Fruit fly (Drosophila melanogaster) whole organism, pupa: ENCODE results near the gene CkIIbeta.
A peak's percentile ranks its signal among the peaks of the same experiment; 100 is the strongest.
"Not testable (repeated sequence)": the region's sequence is repeated elsewhere in the genome, so short reads cannot be mapped to it uniquely, and the experiment has no call there.

ENCODE experiments used
- CG10348 ChIP-seq: fragments of 200-800 bp; sonication (Bioruptor generic); IDR thresholded peaks from 2 replicates; pipeline ENCODE4 v1.3.6; 2022; ENCODE audit warnings: missing biosample characterization, missing genetic modification characterization
- CG12605 ChIP-seq: fragments of 200-800 bp; sonication (Bioruptor generic); IDR thresholded peaks from 2 replicates; pipeline ENCODE4 v1.3.6; 2022; ENCODE audit warnings: missing biosample characterization, missing genetic modification characterization
- CG13204 ChIP-seq: fragments of 200-800 bp; sonication (Bioruptor generic); optimal IDR thresholded peaks from 2 replicates; lab custom pipeline; 2018; ENCODE audit warnings: missing biosample characterization, mild to moderate bottlenecking, missing genetic modification characterization, moderate library complexity
- CG14655 ChIP-seq: fragments of 200-800 bp; sonication (Bioruptor generic); optimal IDR thresholded peaks from 3 replicates; lab custom pipeline; 2017; ENCODE audit warnings: mild to moderate bottlenecking, missing biosample characterization, missing genetic modification reagents, missing genetic modification characterization
- CG15710 ChIP-seq: fragments of 200-800 bp; sonication (Bioruptor generic); optimal IDR thresholded peaks from 2 replicates; lab custom pipeline; 2018; ENCODE audit warnings: missing biosample characterization, mild to moderate bottlenecking, missing genetic modification characterization, moderate library complexity
- CG17806 ChIP-seq: fragments of 200-800 bp; sonication (Bioruptor generic); optimal IDR thresholded peaks from 2 replicates; lab custom pipeline; 2018; ENCODE audit warnings: missing biosample characterization, mild to moderate bottlenecking, missing genetic modification characterization, moderate library complexity
- CG32121 ChIP-seq: fragments of 200-800 bp; sonication (Bioruptor generic); IDR thresholded peaks from 2 replicates; pipeline ENCODE4 v1.3.6; 2022; ENCODE audit warnings: missing biosample characterization, missing genetic modification characterization
- CG34367 ChIP-seq: fragments of 200-800 bp; sonication (Bioruptor generic); optimal IDR thresholded peaks from 2 replicates; lab custom pipeline; 2018; ENCODE audit warnings: missing biosample characterization, mild to moderate bottlenecking, missing genetic modification characterization
- CG4496 ChIP-seq: fragments of 200-800 bp; sonication (Bioruptor generic); IDR thresholded peaks from 3 replicates; pipeline ENCODE4 v1.3.6; 2022; ENCODE audit warnings: missing biosample characterization, missing genetic modification characterization
- CG8159 ChIP-seq: fragments of 200-800 bp; sonication (Bioruptor generic); optimal IDR thresholded peaks from 3 replicates; lab custom pipeline; 2018; ENCODE audit warnings: missing biosample characterization, mild to moderate bottlenecking, missing genetic modification characterization, moderate library complexity
- CG8301 ChIP-seq: fragments of 200-800 bp; sonication (Bioruptor generic); optimal IDR thresholded peaks from 2 replicates; lab custom pipeline; 2018; ENCODE audit warnings: missing biosample characterization, mild to moderate bottlenecking, missing genetic modification characterization
- CG9948 ChIP-seq: fragments of 200-800 bp; sonication (Bioruptor generic); optimal IDR thresholded peaks from 2 replicates; lab custom pipeline; 2018; ENCODE audit warnings: missing biosample characterization, mild to moderate bottlenecking, missing genetic modification characterization, moderate library complexity
- D1 ChIP-seq: fragments of 200-800 bp; sonication (Bioruptor generic); optimal IDR thresholded peaks from 2 replicates; lab custom pipeline; 2018; ENCODE audit warnings: missing biosample characterization, mild to moderate bottlenecking, missing genetic modification characterization, moderate library complexity
- EcR ChIP-seq: fragments of 200-800 bp; sonication (Bioruptor generic); optimal IDR thresholded peaks from 3 replicates; lab custom pipeline; 2019; ENCODE audit warnings: missing biosample characterization, missing genetic modification characterization, mild to moderate bottlenecking, moderate library complexity, missing genetic modification reagents
- Ets98B ChIP-seq: fragments of 200-800 bp; sonication (Bioruptor generic); IDR thresholded peaks from 2 replicates; pipeline ENCODE4 v1.3.6; 2022; ENCODE audit warnings: missing biosample characterization, missing genetic modification characterization
- Pif1A ChIP-seq: fragments of 200-800 bp; sonication (Bioruptor generic); optimal IDR thresholded peaks from 3 replicates; lab custom pipeline; 2016; ENCODE audit warnings: missing biosample characterization, missing genetic modification characterization
- Pif1B ChIP-seq: fragments of 200-800 bp; sonication (Bioruptor generic); optimal IDR thresholded peaks from 3 replicates; lab custom pipeline; 2016; ENCODE audit warnings: missing biosample characterization, missing genetic modification characterization
- Snoo ChIP-seq: fragments of 200-800 bp; sonication (Bioruptor generic); optimal IDR thresholded peaks from 3 replicates; lab custom pipeline; 2017; ENCODE audit warnings: missing biosample characterization, mild to moderate bottlenecking, missing genetic modification characterization, inconsistent platforms
- fd96Ca ChIP-seq: fragments of 200-800 bp; sonication (Bioruptor generic); IDR thresholded peaks from 3 replicates; pipeline ENCODE4 v1.3.6; 2022; ENCODE audit warnings: missing biosample characterization, missing genetic modification characterization
- gl ChIP-seq: fragments of 200-800 bp; sonication (Bioruptor generic); optimal IDR thresholded peaks from 2 replicates; lab custom pipeline; 2018; ENCODE audit warnings: missing biosample characterization, mild to moderate bottlenecking, missing genetic modification characterization
- rn ChIP-seq: fragments of 200-800 bp; sonication (Bioruptor generic); IDR thresholded peaks from 2 replicates; pipeline ENCODE4 v1.3.6; 2022; ENCODE audit warnings: missing biosample characterization, missing genetic modification characterization

The CkIIbeta gene

dm6 chrX:11792415-11793328 lies at the start of gene CkIIbeta:
CkIIbeta (plus strand) TSS chrX:11792533.
- TF ChIP-seq Ets98B (GFP tag; lab: Robert Waterston, UW) (no peak), gl (tag; lab: Kevin White, UChicago) (no peak), CG8159 (tag; lab: Kevin White, UChicago) (no peak), CG13204 (GFP tag; lab: Kevin White, UChicago) (no peak), CG14655 (GFP tag; lab: Kevin White, UChicago) (peak; percentile 29), CG34367 (tag; lab: Kevin White, UChicago) (no peak), CG32121 (no peak), D1 (tag; lab: Kevin White, UChicago) (no peak), CG12605 (GFP tag; lab: Robert Waterston, UW) (0 out of 2 replicates have a peak, but pooled peaks have one; percentile 5), EcR (no peak), Snoo (no peak), CG8301 (tag; lab: Kevin White, UChicago) (no peak)

- TF ChIP-seq rn (GFP tag; lab: Robert Waterston, UW); CG34367 (tag; lab: Kevin White, UChicago); CG17806 (tag; lab: Kevin White, UChicago): not testable (repeated sequence)
These were observed 38.4 kb upstream of the CkIIbeta start, which contains the start of gene m for dm6 chrX:11753973-11754372. m (plus strand) TSS chrX:11754273.

dm6 chrX:11756892-11757291 lies 35.4 kb upstream of the CkIIbeta start:
- TF ChIP-seq rn (GFP tag; lab: Robert Waterston, UW) (no peak), CG14655 (GFP tag; lab: Kevin White, UChicago) (no peak), Pif1B (GFP tag; lab: Kevin White, UChicago) (no peak), CG15710 (no peak)
- TF ChIP-seq, all 21 proteins: peak for 0

DNA sequence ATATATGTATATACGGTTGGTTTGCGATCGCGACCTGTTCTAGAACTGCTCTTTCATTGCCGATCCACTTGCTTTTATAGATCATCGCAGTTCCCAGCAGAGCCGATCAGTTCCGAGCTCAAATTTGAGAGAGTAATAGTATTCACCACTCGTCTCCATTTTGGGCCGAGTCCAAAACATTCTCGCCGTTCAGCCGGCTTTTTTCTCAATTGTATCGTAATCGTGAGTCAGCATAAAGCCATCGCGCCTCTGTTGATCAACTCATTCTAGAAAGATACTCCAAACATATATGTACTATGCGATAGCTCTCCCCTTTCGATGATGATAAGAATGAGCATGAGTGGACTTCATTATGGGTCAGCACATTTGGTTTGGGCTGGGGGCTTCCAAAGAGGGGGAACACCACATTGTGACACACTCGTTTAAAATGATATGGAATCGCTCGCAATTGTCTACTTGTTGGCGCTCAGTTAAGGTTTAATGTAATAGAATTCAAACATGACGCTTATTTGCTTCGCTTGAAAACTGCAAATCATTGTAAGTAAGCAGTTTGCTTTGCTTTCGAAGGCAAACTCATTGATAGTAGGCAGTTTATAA lies 27.7 kb upstream of the CkIIbeta start, which contains the start of gene CG9360:
Gene CG9360 (minus strand): TSS at position 51 of the 597 bp plus-strand sequence.
- TF ChIP-seq EcR (no peak), CG4496 (GFP tag; lab: Robert Waterston, UW) (0 out of 3 replicates have a peak, but pooled peaks have one; percentile 18)

DNA sequence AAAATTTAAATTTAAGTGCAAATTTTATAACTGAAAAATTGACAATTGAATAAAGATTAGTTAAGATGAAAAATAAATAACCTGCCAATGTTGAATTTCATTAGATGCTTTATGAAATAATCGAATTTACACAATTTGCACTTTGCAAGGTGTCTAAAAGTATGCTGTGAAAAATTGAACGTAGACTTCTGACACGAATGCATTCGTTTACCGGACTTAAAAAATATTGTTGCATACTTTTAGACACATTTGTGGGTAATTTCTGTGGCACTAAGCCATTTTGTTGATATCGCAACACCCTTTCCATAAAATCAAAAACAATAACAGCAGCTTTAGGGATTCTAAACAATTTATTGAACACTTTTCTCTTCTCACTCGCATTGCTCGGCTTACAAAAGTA lies 22.9 kb upstream of the CkIIbeta start:
- TF ChIP-seq EcR, result no peak
- no peak for TF ChIP-seq Snoo
- no peak for TF ChIP-seq CG10348
- no peak for TF ChIP-seq Ets98B (GFP tag; lab: Robert Waterston, UW)
- no peak for TF ChIP-seq CG15710
- TF ChIP-seq Pif1A (GFP tag; lab: Kevin White, UChicago), result no peak
- TF ChIP-seq CG17806 (tag; lab: Kevin White, UChicago), result no peak
- TF ChIP-seq CG34367 (tag; lab: Kevin White, UChicago), result no peak
- TF ChIP-seq CG4496 (GFP tag; lab: Robert Waterston, UW), result no peak
- TF ChIP-seq D1 (tag; lab: Kevin White, UChicago), result no peak
- no peak for TF ChIP-seq CG9948 (tag; lab: Kevin White, UChicago)
- no peak for TF ChIP-seq CG8301 (tag; lab: Kevin White, UChicago)
- no peak for TF ChIP-seq Pif1B (GFP tag; lab: Kevin White, UChicago)
- no peak for TF ChIP-seq gl (tag; lab: Kevin White, UChicago)
- TF ChIP-seq CG14655 (GFP tag; lab: Kevin White, UChicago), result no peak
- no peak for TF ChIP-seq CG8159 (tag; lab: Kevin White, UChicago)
- TF ChIP-seq CG13204 (GFP tag; lab: Kevin White, UChicago), result no peak
- no peak for TF ChIP-seq rn (GFP tag; lab: Robert Waterston, UW)

DNA sequence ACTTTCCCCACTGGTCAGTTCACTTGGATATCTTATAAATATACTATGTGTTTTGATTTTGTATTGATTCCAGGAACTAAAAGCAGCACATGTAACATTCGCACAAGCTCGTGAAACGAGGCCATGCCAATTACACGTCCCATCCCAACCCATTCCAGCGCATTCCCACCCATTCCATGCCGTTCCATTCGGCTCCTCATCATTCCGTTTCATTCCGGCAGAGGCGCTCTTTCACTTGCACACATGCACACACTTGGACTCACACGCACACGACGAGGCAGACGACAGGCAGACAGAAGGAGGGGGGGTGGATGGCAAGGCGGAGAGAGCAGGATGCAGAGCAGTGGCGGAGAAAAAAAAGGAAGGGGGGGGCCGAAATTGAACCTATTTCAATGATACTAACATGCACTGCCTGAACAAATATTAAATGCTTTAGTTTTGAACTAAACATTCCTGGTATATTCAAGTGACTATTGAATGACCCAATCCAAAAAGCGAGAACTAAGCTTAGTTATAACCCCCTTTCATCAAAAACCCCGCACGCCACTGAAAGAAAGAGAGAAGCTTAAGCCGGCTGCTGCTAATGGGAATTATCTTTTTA lies 16.2 kb upstream of the CkIIbeta start:
- no peak for TF ChIP-seq EcR
- TF ChIP-seq gl (tag; lab: Kevin White, UChicago), result peak; percentile 86
- TF ChIP-seq CG12605 (GFP tag; lab: Robert Waterston, UW), result peak; percentile 92
- peak; percentile 97 for TF ChIP-seq Snoo
- TF ChIP-seq CG34367 (tag; lab: Kevin White, UChicago), result peak; percentile 95
- TF ChIP-seq CG8301 (tag; lab: Kevin White, UChicago), result peak; percentile 94
- TF ChIP-seq CG14655 (GFP tag; lab: Kevin White, UChicago), result peak; percentile 96
- TF ChIP-seq Pif1A (GFP tag; lab: Kevin White, UChicago), result peak; percentile 92
- peak; percentile 96 for TF ChIP-seq CG15710
- TF ChIP-seq Ets98B (GFP tag; lab: Robert Waterston, UW), result peak; percentile 90
- TF ChIP-seq CG8159 (tag; lab: Kevin White, UChicago), result peak; percentile 95
- TF ChIP-seq CG13204 (GFP tag; lab: Kevin White, UChicago), result peak; percentile 92
- TF ChIP-seq D1 (tag; lab: Kevin White, UChicago), result peak; percentile 71
- peak; percentile 95 for TF ChIP-seq CG9948 (tag; lab: Kevin White, UChicago)
- TF ChIP-seq CG10348, result peak; percentile 72
- TF ChIP-seq Pif1B (GFP tag; lab: Kevin White, UChicago), result peak; percentile 86
- TF ChIP-seq rn (GFP tag; lab: Robert Waterston, UW), result peak; percentile 79
- peak; percentile 92 for TF ChIP-seq CG4496 (GFP tag; lab: Robert Waterston, UW)
- TF ChIP-seq fd96Ca (GFP tag; lab: Robert Waterston, UW), result peak; percentile 96
- TF ChIP-seq CG32121, result peak; percentile 80
- TF ChIP-seq CG17806 (tag; lab: Kevin White, UChicago), result peak; percentile 93
